Worm (Caenorhabditis elegans) whole organism, L3 larva: ENCODE data around the gene C11E4.8.

Experiments used
- R02D3.7 ChIP-seq: fragments of 150-350 bp; optimal IDR thresholded peaks from 2 replicates; lab custom pipeline; 2014; ENCODE audit warnings: missing biosample characterization, missing genetic modification characterization
- ama-1 ChIP-seq: fragments of 150-350 bp; optimal IDR thresholded peaks from 2 replicates; lab custom pipeline; 2018
- ceh-16 ChIP-seq: sonication (generic microtip); optimal IDR thresholded peaks from 2 replicates; lab custom pipeline; 2017; ENCODE audit warnings: missing biosample characterization, missing genetic modification characterization
- ceh-28 ChIP-seq: fragments of 150-350 bp; optimal IDR thresholded peaks from 2 replicates; lab custom pipeline; 2014; ENCODE audit warnings: missing biosample characterization, missing genetic modification reagents, missing genetic modification characterization
- ceh-82 ChIP-seq: fragments of 150-350 bp; optimal IDR thresholded peaks from 2 replicates; lab custom pipeline; 2014; ENCODE audit warnings: missing biosample characterization, missing genetic modification characterization
- ceh-9 ChIP-seq: sonication (generic microtip); optimal IDR thresholded peaks from 2 replicates; lab custom pipeline; 2018; ENCODE audit warnings: missing biosample characterization, missing genetic modification characterization
- egl-5 ChIP-seq: fragments of 150-350 bp; optimal IDR thresholded peaks from 2 replicates; lab custom pipeline; 2017; ENCODE audit warnings: missing biosample characterization, missing genetic modification reagents, missing genetic modification characterization, inconsistent platforms
- elt-1 ChIP-seq: fragments of 150-350 bp; optimal IDR thresholded peaks from 2 replicates; lab custom pipeline; 2014; ENCODE audit warnings: missing biosample characterization, missing genetic modification characterization
- elt-2 ChIP-seq: sonication (generic microtip); optimal IDR thresholded peaks from 2 replicates; lab custom pipeline; 2016; ENCODE audit warnings: missing genetic modification reagents, mild to moderate bottlenecking, missing genetic modification characterization, missing compliant biosample characterization
- elt-3 ChIP-seq, 3 experiments: fragments of 150-350 bp in 1 of 3; sonication (generic microtip) in 2 of 3; optimal IDR thresholded peaks; 2 replicates in 2 of 3; 4 replicates in 1 of 3; lab custom pipeline; 2014 to 2017; ENCODE audit warnings: missing biosample characterization in 3 of 3, missing genetic modification characterization in 3 of 3
- fkh-10 ChIP-seq: sonication (generic microtip); optimal IDR thresholded peaks from 2 replicates; lab custom pipeline; 2017; ENCODE audit warnings: missing biosample characterization, missing genetic modification reagents, missing genetic modification characterization
- fkh-2 ChIP-seq: fragments of 150-350 bp; optimal IDR thresholded peaks from 2 replicates; lab custom pipeline; 2014; ENCODE audit warnings: missing biosample characterization, missing genetic modification reagents, missing genetic modification characterization
- fos-1 ChIP-seq: fragments of 150-350 bp; optimal IDR thresholded peaks from 2 replicates; lab custom pipeline; 2014; ENCODE audit warnings: missing biosample characterization, missing genetic modification characterization
- hmg-11 ChIP-seq: sonication (generic microtip); optimal IDR thresholded peaks from 2 replicates; lab custom pipeline; 2016; ENCODE audit warnings: missing genetic modification characterization, missing compliant biosample characterization
- jun-1 ChIP-seq: fragments of 150-350 bp; optimal IDR thresholded peaks from 2 replicates; lab custom pipeline; 2014; ENCODE audit warnings: missing biosample characterization, missing genetic modification reagents, missing genetic modification characterization
- lin-15B ChIP-seq: fragments of 150-350 bp; optimal IDR thresholded peaks from 2 replicates; lab custom pipeline; 2014; ENCODE audit warnings: missing biosample characterization, missing genetic modification characterization
- lin-39 ChIP-seq: fragments of 150-350 bp; optimal IDR thresholded peaks from 2 replicates; lab custom pipeline; 2018; ENCODE audit warnings: missing biosample characterization, missing genetic modification reagents, missing genetic modification characterization
- lsy-12 ChIP-seq: sonication (generic microtip); optimal IDR thresholded peaks from 2 replicates; lab custom pipeline; 2016; ENCODE audit warnings: mild to moderate bottlenecking, missing genetic modification characterization, missing compliant biosample characterization
- mdl-1 ChIP-seq: fragments of 150-350 bp; optimal IDR thresholded peaks from 2 replicates; lab custom pipeline; 2014; ENCODE audit warnings: missing biosample characterization, missing genetic modification characterization
- mml-1 ChIP-seq: fragments of 150-350 bp; sonication (generic microtip); optimal IDR thresholded peaks from 3 replicates; lab custom pipeline; 2014; ENCODE audit warnings: missing biosample characterization, missing genetic modification characterization
- nfya-1 ChIP-seq: sonication (generic microtip); optimal IDR thresholded peaks from 2 replicates; lab custom pipeline; 2017; ENCODE audit warnings: missing genetic modification characterization, mild to moderate bottlenecking, missing compliant biosample characterization, antibody characterized with exemption, moderate library complexity; ENCODE audit not compliant: insufficient read depth
- nhr-11 ChIP-seq: fragments of 150-350 bp; optimal IDR thresholded peaks from 2 replicates; lab custom pipeline; 2014; ENCODE audit warnings: missing biosample characterization, missing genetic modification characterization
- nhr-12 ChIP-seq: fragments of 150-350 bp; optimal IDR thresholded peaks from 2 replicates; lab custom pipeline; 2014; ENCODE audit warnings: missing biosample characterization, missing genetic modification characterization
- nhr-23 ChIP-seq: fragments of 150-350 bp; optimal IDR thresholded peaks from 2 replicates; lab custom pipeline; 2014; ENCODE audit warnings: missing biosample characterization, missing genetic modification reagents, missing genetic modification characterization
- nhr-237 ChIP-seq: fragments of 150-350 bp; optimal IDR thresholded peaks from 2 replicates; lab custom pipeline; 2014; ENCODE audit warnings: missing biosample characterization, missing genetic modification characterization
- nhr-25 ChIP-seq: sonication (generic microtip); optimal IDR thresholded peaks from 2 replicates; lab custom pipeline; 2017; ENCODE audit warnings: missing biosample characterization, missing genetic modification characterization
- nhr-28 ChIP-seq: fragments of 150-350 bp; optimal IDR thresholded peaks from 2 replicates; lab custom pipeline; 2014; ENCODE audit warnings: missing biosample characterization, missing genetic modification characterization
- nhr-67 ChIP-seq: fragments of 150-350 bp; optimal IDR thresholded peaks from 2 replicates; lab custom pipeline; 2014; ENCODE audit warnings: missing biosample characterization, missing genetic modification characterization
- nhr-77 ChIP-seq: fragments of 150-350 bp; optimal IDR thresholded peaks from 2 replicates; lab custom pipeline; 2014; ENCODE audit warnings: missing biosample characterization, missing genetic modification characterization
- pqm-1 ChIP-seq: fragments of 150-350 bp; optimal IDR thresholded peaks from 2 replicates; lab custom pipeline; 2017; ENCODE audit warnings: missing biosample characterization, missing genetic modification characterization, inconsistent platforms
- sea-2 ChIP-seq: fragments of 150-350 bp; sonication (generic microtip); optimal IDR thresholded peaks from 4 replicates; lab custom pipeline; 2014; ENCODE audit warnings: missing biosample characterization, missing genetic modification reagents, missing genetic modification characterization
- skn-1 ChIP-seq: fragments of 150-350 bp; optimal IDR thresholded peaks from 2 replicates; lab custom pipeline; 2014; ENCODE audit warnings: missing biosample characterization, missing genetic modification characterization
- snpc-4 ChIP-seq: fragments of 150-350 bp; optimal IDR thresholded peaks from 2 replicates; lab custom pipeline; 2014; ENCODE audit warnings: missing biosample characterization, missing genetic modification characterization
- tbx-2 ChIP-seq: sonication (generic microtip); optimal IDR thresholded peaks from 2 replicates; lab custom pipeline; 2016; ENCODE audit warnings: mild to moderate bottlenecking, missing genetic modification characterization, missing compliant biosample characterization
- unc-62 ChIP-seq: fragments of 150-350 bp; sonication (generic microtip); optimal IDR thresholded peaks from 4 replicates; lab custom pipeline; 2014; ENCODE audit warnings: missing biosample characterization, missing genetic modification reagents, missing genetic modification characterization
- zag-1 ChIP-seq: fragments of 150-350 bp; optimal IDR thresholded peaks from 2 replicates; lab custom pipeline; 2014; ENCODE audit warnings: missing biosample characterization, missing genetic modification characterization
- ztf-4 ChIP-seq: fragments of 150-350 bp; optimal IDR thresholded peaks from 2 replicates; lab custom pipeline; 2014; ENCODE audit warnings: missing biosample characterization, missing genetic modification characterization

C11E4.8 gene

DNA sequence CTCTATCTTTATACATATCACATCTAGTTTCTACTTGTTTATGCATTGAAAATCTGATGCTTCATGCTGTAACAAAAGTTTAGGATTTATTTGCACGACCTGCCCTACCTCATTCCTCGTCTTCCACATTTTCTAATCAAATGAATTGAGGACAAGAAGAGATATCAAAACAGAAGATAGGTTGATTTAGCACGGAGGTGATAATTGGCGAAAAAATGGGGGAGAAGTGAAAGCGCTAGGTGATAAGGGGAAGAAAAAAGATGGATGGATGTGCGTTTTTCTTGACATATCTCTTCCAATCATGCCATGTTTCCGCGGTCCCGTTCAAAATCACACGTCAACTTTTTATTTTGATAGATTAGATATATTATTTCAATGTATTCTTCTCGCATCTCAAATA is 12.1 kb upstream of the C11E4.8 start:
- TF ChIP-seq snpc-4 (tag; lab: Kevin White, UChicago) (no peak), elt-1 (tag; lab: Kevin White, UChicago) (no peak), nhr-12 (tag; lab: Kevin White, UChicago) (no peak), ceh-9 (tag; lab: Kevin White, UChicago) (no peak), nhr-67 (tag; lab: Kevin White, UChicago) (no peak), egl-5 (tag; lab: Kevin White, UChicago) (peak; percentile 58), tbx-2 (tag; lab: Kevin White, UChicago) (no peak), nhr-25 (tag; lab: Kevin White, UChicago) (no peak), mml-1 (tag; lab: Kevin White, UChicago) (no peak), fos-1 (no peak), lin-15B (tag; lab: Kevin White, UChicago) (no peak), ceh-82 (tag; lab: Kevin White, UChicago) (no peak), nhr-28 (no peak), nhr-23 (tag; lab: Kevin White, UChicago) (peak; percentile 7), elt-3 (tag; optimal IDR thresholded peaks at IDR 0.05; lab: Kevin White, UChicago) (peak in 1 of 3 experiments; percentile 94), sea-2 (GFP tag; lab: Kevin White, UChicago) (no peak), ztf-4 (tag; lab: Kevin White, UChicago) (no peak), hmg-11 (tag; lab: Kevin White, UChicago) (no peak), elt-2 (no peak), nhr-11 (tag; lab: Kevin White, UChicago) (no peak), R02D3.7 (no peak), ceh-28 (tag; lab: Kevin White, UChicago) (no peak), skn-1 (tag; lab: Kevin White, UChicago) (no peak), nfya-1 (tag; lab: Kevin White, UChicago) (no peak), fkh-2 (tag; lab: Kevin White, UChicago) (no peak), pqm-1 (tag; lab: Kevin White, UChicago) (no peak), lsy-12 (tag; lab: Kevin White, UChicago) (no peak), lin-39 (tag; lab: Kevin White, UChicago) (peak; percentile 46), ceh-16 (tag; lab: Kevin White, UChicago) (no peak), fkh-10 (GFP tag; lab: Kevin White, UChicago) (no peak), ama-1 (lab: Kevin White, UChicago) (no peak), nhr-237 (tag; lab: Kevin White, UChicago) (no peak), zag-1 (tag; lab: Kevin White, UChicago) (no peak), jun-1 (tag; lab: Kevin White, UChicago) (no peak), mdl-1 (no peak)

DNA sequence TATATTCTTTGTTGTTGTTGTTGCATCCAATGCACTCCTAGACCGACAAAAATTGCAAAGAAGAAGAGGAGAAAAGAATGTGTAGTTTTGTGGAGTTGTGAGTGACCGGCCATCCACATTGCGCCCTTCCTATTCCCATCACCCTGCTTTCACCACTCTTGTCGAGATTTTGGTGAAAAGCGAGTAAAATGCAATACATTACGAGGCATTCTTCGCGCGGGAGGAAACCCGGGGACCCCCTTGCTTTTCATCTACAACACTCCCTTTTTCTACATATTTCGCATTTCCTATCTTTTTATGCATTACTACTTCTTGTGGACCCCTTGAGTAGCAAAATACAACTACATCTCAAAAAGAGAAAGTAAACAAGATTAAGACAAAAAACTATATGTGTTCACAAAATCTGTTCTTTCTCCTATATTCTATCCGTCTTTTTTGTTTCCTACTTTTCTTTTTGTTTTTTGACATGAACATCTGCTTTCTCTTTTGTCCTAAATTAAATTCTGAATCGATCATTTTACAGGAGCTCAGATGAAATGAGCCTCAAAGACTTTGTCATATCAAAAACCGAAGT is 10.1 kb upstream of the C11E4.8 start, which contains the start of gene C11E4.6:
Gene C11E4.6 (plus strand): TSS at position 524 of the 574 bp plus-strand sequence.
- no peak for TF ChIP-seq elt-2
- no peak for TF ChIP-seq nhr-77 (tag; lab: Kevin White, UChicago)
- TF ChIP-seq egl-5 (tag; lab: Kevin White, UChicago), result no peak
- no peak for TF ChIP-seq snpc-4 (tag; lab: Kevin White, UChicago)
- TF ChIP-seq unc-62 (GFP tag; lab: Kevin White, UChicago), result no peak
- TF ChIP-seq nhr-67 (tag; lab: Kevin White, UChicago), result no peak
- no peak for TF ChIP-seq ceh-28 (tag; lab: Kevin White, UChicago)
- no peak for TF ChIP-seq nhr-12 (tag; lab: Kevin White, UChicago)
- TF ChIP-seq zag-1 (tag; lab: Kevin White, UChicago), result no peak
- no peak for TF ChIP-seq hmg-11 (tag; lab: Kevin White, UChicago)

DNA sequence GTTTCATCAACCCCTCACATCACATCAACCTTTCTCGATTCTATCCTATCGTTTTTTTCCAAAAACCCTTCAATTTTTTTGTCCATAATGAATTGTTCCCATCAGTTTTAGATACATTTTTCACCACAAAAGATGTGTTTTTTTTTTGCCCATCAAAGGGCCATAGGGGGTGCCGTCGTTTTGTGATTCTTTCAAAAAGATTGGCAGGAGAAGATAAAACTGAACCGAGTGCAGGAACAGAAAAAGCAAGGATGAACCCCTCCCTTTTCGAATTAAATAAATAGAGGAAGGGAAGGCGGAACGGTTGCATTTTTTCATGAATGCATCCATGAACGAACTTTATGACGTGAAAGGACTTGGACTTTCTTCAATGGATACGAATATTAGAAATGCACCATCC is 3.3 kb upstream of the C11E4.8 start, which contains the start of gene C11E4.7:
Gene C11E4.7 (plus strand): TSS at position 301 of the 400 bp plus-strand sequence.
- TF ChIP-seq egl-5 (tag; lab: Kevin White, UChicago), result no peak
- no peak for TF ChIP-seq mdl-1
- no peak for TF ChIP-seq nhr-25 (tag; lab: Kevin White, UChicago)
- no peak for TF ChIP-seq ceh-82 (tag; lab: Kevin White, UChicago)
- no peak for TF ChIP-seq ceh-28 (tag; lab: Kevin White, UChicago)
- no peak for TF ChIP-seq hmg-11 (tag; lab: Kevin White, UChicago)
- no peak for TF ChIP-seq fkh-2 (tag; lab: Kevin White, UChicago)
- TF ChIP-seq, all 47 proteins: peak for 0
